Worm (Caenorhabditis elegans): ENCODE results near the gene gst-42.

The gst-42 gene

ce11 chrX:11734110-11734509 is 6.4 kb upstream of the gst-42 start:
- TF ChIP-seq hlh-30 (tag; optimal IDR thresholded peaks at IDR 0.05; ENCODE audit: insufficient read depth) (no peak), ceh-18 (tag; optimal IDR thresholded peaks at IDR 0.05) (no peak), unc-86 (tag; optimal IDR thresholded peaks at IDR 0.05) (no peak), sox-2 (GFP tag; IDR thresholded peaks at IDR 0.05) (no peak), elt-4 (tag; optimal IDR thresholded peaks at IDR 0.05) (no peak), ref-2 (tag; optimal IDR thresholded peaks at IDR 0.05) (no peak), gmeb-2 (tag; optimal IDR thresholded peaks at IDR 0.05) (no peak), sdc-2 (tag; optimal IDR thresholded peaks at IDR 0.05) (no peak), ztf-16 (tag; optimal IDR thresholded peaks at IDR 0.05) (no peak), lin-11 (tag; optimal IDR thresholded peaks at IDR 0.05) (no peak), hlh-6 (tag; optimal IDR thresholded peaks at IDR 0.05) (no peak), eyg-1 (tag; optimal IDR thresholded peaks at IDR 0.05) (no peak), sox-4 (tag; optimal IDR thresholded peaks at IDR 0.05) (no peak), ceh-14 (tag; optimal IDR thresholded peaks at IDR 0.05) (no peak)

DNA sequence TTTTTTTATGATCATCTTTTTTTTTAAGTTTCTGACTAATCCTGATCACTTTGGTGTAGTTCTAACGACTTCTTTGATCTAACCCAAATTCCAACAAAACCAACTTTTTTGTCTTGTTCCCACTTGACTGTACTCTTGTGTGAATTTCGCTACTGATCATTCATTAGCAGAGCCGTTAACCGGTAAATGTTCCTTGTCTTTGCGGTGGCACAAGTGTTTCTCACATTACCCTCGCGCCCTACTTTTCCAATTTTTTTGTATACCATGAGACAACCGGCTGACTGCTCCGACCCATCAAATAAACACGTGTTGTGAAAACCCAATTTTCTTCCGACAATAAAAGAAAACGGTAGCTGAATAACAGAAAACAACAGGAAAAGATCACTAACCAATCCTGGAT is 5.0 kb upstream of the gst-42 start:
- TF ChIP-seq pqm-1 (tag; optimal IDR thresholded peaks at IDR 0.05) (no peak), unc-3 (GFP tag; conservative IDR thresholded peaks at IDR 0.05) (no peak), unc-3 (tag; optimal IDR thresholded peaks at IDR 0.05) (no peak), pat-9 (tag; optimal IDR thresholded peaks at IDR 0.05) (no peak), ceh-30 (tag; optimal IDR thresholded peaks at IDR 0.05) (no peak), C08G9.2 (tag; optimal IDR thresholded peaks at IDR 0.05) (no peak), nfya-1 (tag; optimal IDR thresholded peaks at IDR 0.05) (no peak), pag-3 (tag; optimal IDR thresholded peaks at IDR 0.05; ENCODE audit: borderline replicate concordance) (no peak), sox-2 (GFP tag; IDR thresholded peaks at IDR 0.05) (no peak), nhr-11 (tag; optimal IDR thresholded peaks at IDR 0.05) (no peak), ceh-31 (tag; optimal IDR thresholded peaks at IDR 0.05) (no peak), nhr-232 (tag; optimal IDR thresholded peaks at IDR 0.05) (no peak), ceh-14 (tag; optimal IDR thresholded peaks at IDR 0.05) (no peak), mec-3 (tag; optimal IDR thresholded peaks at IDR 0.05; ENCODE audit: borderline replicate concordance) (no peak), pros-1 (tag; optimal IDR thresholded peaks at IDR 0.05) (no peak), ceh-19 (GFP tag; optimal IDR thresholded peaks at IDR 0.05) (no peak), Y22D7AL.16 (tag; optimal IDR thresholded peaks at IDR 0.05) (no peak), odd-2 (tag; optimal IDR thresholded peaks at IDR 0.05) (no peak), ceh-48 (tag; optimal IDR thresholded peaks at IDR 0.05) (no peak), madf-2 (tag; optimal IDR thresholded peaks at IDR 0.05) (no peak)

DNA sequence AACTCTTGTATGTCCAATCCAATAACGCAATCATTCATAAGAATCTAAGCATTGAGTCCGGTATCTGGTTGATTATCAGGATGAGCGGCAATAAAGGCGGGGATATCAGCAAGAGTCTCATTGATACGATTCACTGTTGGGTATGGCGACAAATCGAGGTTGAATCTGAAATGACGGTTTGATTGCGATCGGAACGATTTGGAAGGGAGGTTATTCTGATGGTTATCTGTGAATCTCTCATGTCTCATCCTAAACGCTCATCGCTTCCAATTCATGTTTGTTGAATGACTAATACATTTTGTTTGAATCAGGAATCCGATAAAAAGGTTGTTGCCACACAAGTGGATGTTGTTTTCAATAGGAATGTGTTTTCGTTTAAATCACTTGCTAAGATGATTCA is 1.3 kb downstream of the gst-42 start:
- TF ChIP-seq pha-4 (tag; optimal IDR thresholded peaks at IDR 0.05): no peak
- no peak for TF ChIP-seq ref-2 (tag; optimal IDR thresholded peaks at IDR 0.05)
- TF ChIP-seq tbx-2 (tag; optimal IDR thresholded peaks at IDR 0.05): no peak
- TF ChIP-seq npax-4 (tag; optimal IDR thresholded peaks at IDR 0.05): no peak
- TF ChIP-seq C08G9.2 (tag; optimal IDR thresholded peaks at IDR 0.05): no peak
- no peak for TF ChIP-seq T23F11.4 (GFP tag; optimal IDR thresholded peaks at IDR 0.05)

ce11 chrX:11725646-11726045 is 2.1 kb downstream of the gst-42 start:
- TF ChIP-seq elt-2 (tag; optimal IDR thresholded peaks at IDR 0.05): no peak
- no peak for TF ChIP-seq syd-9 (tag; optimal IDR thresholded peaks at IDR 0.05)
- TF ChIP-seq lin-11 (tag; optimal IDR thresholded peaks at IDR 0.05): no peak
- TF ChIP-seq pat-9 (tag; optimal IDR thresholded peaks at IDR 0.05): no peak
- no peak for TF ChIP-seq Y22D7AL.16 (tag; optimal IDR thresholded peaks at IDR 0.05)
- no peak for TF ChIP-seq ceh-24 (tag; optimal IDR thresholded peaks at IDR 0.05)
- no peak for TF ChIP-seq ceh-9 (tag; optimal IDR thresholded peaks at IDR 0.05)
- TF ChIP-seq C08G9.2 (tag; optimal IDR thresholded peaks at IDR 0.05): no peak
- no peak for TF ChIP-seq unc-3 (GFP tag; conservative IDR thresholded peaks at IDR 0.05)
- no peak for TF ChIP-seq unc-3 (tag; optimal IDR thresholded peaks at IDR 0.05)
- TF ChIP-seq F13H6.1 (tag; optimal IDR thresholded peaks at IDR 0.05): no peak
- no peak for TF ChIP-seq nhr-11 (tag; optimal IDR thresholded peaks at IDR 0.05)
- TF ChIP-seq ceh-34 (tag; optimal IDR thresholded peaks at IDR 0.05): no peak
- no peak for TF ChIP-seq npax-4 (tag; optimal IDR thresholded peaks at IDR 0.05)
- no peak for TF ChIP-seq gmeb-2 (tag; optimal IDR thresholded peaks at IDR 0.05)
- TF ChIP-seq fkh-10 (GFP tag; optimal IDR thresholded peaks at IDR 0.05): no peak
- TF ChIP-seq ref-2 (tag; optimal IDR thresholded peaks at IDR 0.05): no peak
- TF ChIP-seq mec-3 (tag; optimal IDR thresholded peaks at IDR 0.05; ENCODE audit: borderline replicate concordance): no peak
- TF ChIP-seq ahr-1 (tag; optimal IDR thresholded peaks at IDR 0.05): no peak
- no peak for TF ChIP-seq rnt-1 (tag; optimal IDR thresholded peaks at IDR 0.05)
- TF ChIP-seq hlh-6 (tag; optimal IDR thresholded peaks at IDR 0.05): no peak

Measured in whole organism, late embryonic.